Worm (Caenorhabditis elegans): ENCODE data around the gene ctns-1.

ctns-1 gene

DNA sequence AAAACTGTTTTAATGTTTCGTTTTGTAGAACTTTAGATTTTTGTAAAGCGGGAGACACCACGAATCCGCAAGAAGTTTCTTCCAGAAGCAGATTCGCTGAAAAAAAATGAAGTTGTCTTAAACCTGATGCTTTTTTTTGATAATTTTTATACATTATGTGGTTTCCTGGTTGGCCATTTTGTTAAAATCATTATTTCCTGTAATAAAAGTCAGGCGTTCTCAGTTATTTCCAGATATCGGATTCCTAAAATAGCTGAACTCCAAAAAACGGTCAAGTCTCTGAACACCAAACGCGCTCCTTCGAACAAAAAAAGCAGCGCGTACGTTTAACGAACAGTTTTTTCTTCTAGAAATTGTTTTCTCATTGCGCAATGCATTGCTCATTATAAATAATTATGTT lies 661 bp upstream of the ctns-1 start:
- no peak for TF ChIP-seq syd-9 (tag; optimal IDR thresholded peaks at IDR 0.05)
- TF ChIP-seq Y22D7AL.16 (tag; optimal IDR thresholded peaks at IDR 0.05), result no peak
- TF ChIP-seq ceh-30 (tag; optimal IDR thresholded peaks at IDR 0.05), result no peak
- TF ChIP-seq C08G9.2 (tag; optimal IDR thresholded peaks at IDR 0.05), result peak; percentile 86
- TF ChIP-seq nfya-1 (tag; optimal IDR thresholded peaks at IDR 0.05), result no peak
- TF ChIP-seq ref-2 (tag; optimal IDR thresholded peaks at IDR 0.05), result peak; percentile 65
- no peak for TF ChIP-seq nhr-11 (tag; optimal IDR thresholded peaks at IDR 0.05)
- TF ChIP-seq elt-2 (tag; optimal IDR thresholded peaks at IDR 0.05), result peak; percentile 59
- TF ChIP-seq zip-5 (tag; optimal IDR thresholded peaks at IDR 0.05), result peak; percentile 92
- no peak for TF ChIP-seq hlh-15 (tag; optimal IDR thresholded peaks at IDR 0.05)
- peak; percentile 64 for TF ChIP-seq ahr-1 (tag; optimal IDR thresholded peaks at IDR 0.05)
- TF ChIP-seq mec-3 (tag; optimal IDR thresholded peaks at IDR 0.05; ENCODE audit: borderline replicate concordance), result peak; percentile 71
- TF ChIP-seq ceh-14 (tag; optimal IDR thresholded peaks at IDR 0.05), result peak; percentile 72
- TF ChIP-seq nhr-232 (tag; optimal IDR thresholded peaks at IDR 0.05), result no peak
- TF ChIP-seq ets-4 (tag; optimal IDR thresholded peaks at IDR 0.05), result peak; percentile 76
- no peak for TF ChIP-seq K02D7.2 (tag; optimal IDR thresholded peaks at IDR 0.05)
- no peak for TF ChIP-seq npax-4 (tag; optimal IDR thresholded peaks at IDR 0.05)
- TF ChIP-seq ztf-16 (tag; optimal IDR thresholded peaks at IDR 0.05), result peak; percentile 28
- no peak for TF ChIP-seq ceh-9 (tag; optimal IDR thresholded peaks at IDR 0.05)
- no peak for TF ChIP-seq fkh-6 (tag; optimal IDR thresholded peaks at IDR 0.05)
- peak; percentile 19 for TF ChIP-seq ceh-34 (tag; optimal IDR thresholded peaks at IDR 0.05)
- TF ChIP-seq sdc-2 (tag; optimal IDR thresholded peaks at IDR 0.05), result no peak
- TF ChIP-seq ceh-48 (tag; optimal IDR thresholded peaks at IDR 0.05), result no peak
- TF ChIP-seq unc-42 (tag; optimal IDR thresholded peaks at IDR 0.05), result peak; percentile 42
- no peak for TF ChIP-seq odd-2 (tag; optimal IDR thresholded peaks at IDR 0.05)
- TF ChIP-seq eyg-1 (tag; optimal IDR thresholded peaks at IDR 0.05), result no peak
- peak; percentile 64 for TF ChIP-seq rnt-1 (tag; optimal IDR thresholded peaks at IDR 0.05)
- peak; percentile 87 for TF ChIP-seq tbx-2 (tag; optimal IDR thresholded peaks at IDR 0.05)
- no peak for TF ChIP-seq T23F11.4 (GFP tag; optimal IDR thresholded peaks at IDR 0.05)
- no peak for TF ChIP-seq ttx-3 (tag; optimal IDR thresholded peaks at IDR 0.05)
- TF ChIP-seq hlh-8 (tag; optimal IDR thresholded peaks at IDR 0.05), result peak; percentile 46
- TF ChIP-seq ceh-6 (GFP tag; optimal IDR thresholded peaks at IDR 0.05), result no peak
- peak; percentile 66 for TF ChIP-seq F13H6.1 (tag; optimal IDR thresholded peaks at IDR 0.05)
- peak; percentile 79 for TF ChIP-seq lim-6 (tag; optimal IDR thresholded peaks at IDR 0.05)
- TF ChIP-seq pqm-1 (tag; optimal IDR thresholded peaks at IDR 0.05), result peak; percentile 68
- TF ChIP-seq ceh-19 (GFP tag; optimal IDR thresholded peaks at IDR 0.05), result no peak
- TF ChIP-seq dmd-4 (tag; optimal IDR thresholded peaks at IDR 0.05; ENCODE audit: borderline replicate concordance), result no peak
- TF ChIP-seq ceh-2 (tag; optimal IDR thresholded peaks at IDR 0.05), result peak; percentile 81
- TF ChIP-seq ceh-45 (GFP tag; IDR thresholded peaks at IDR 0.05), result no peak
- TF ChIP-seq pag-3 (tag; optimal IDR thresholded peaks at IDR 0.05; ENCODE audit: borderline replicate concordance), result no peak
- peak; percentile 93 for TF ChIP-seq ceh-31 (tag; optimal IDR thresholded peaks at IDR 0.05)
- peak; percentile 83 for TF ChIP-seq fax-1 (tag; optimal IDR thresholded peaks at IDR 0.05)
- no peak for TF ChIP-seq ceh-22 (tag; optimal IDR thresholded peaks at IDR 0.05)
- TF ChIP-seq pat-9 (tag; optimal IDR thresholded peaks at IDR 0.05), result no peak
- peak; percentile 77 for TF ChIP-seq tbx-7 (tag; optimal IDR thresholded peaks at IDR 0.05)
- TF ChIP-seq madf-2 (tag; optimal IDR thresholded peaks at IDR 0.05), result no peak
- TF ChIP-seq unc-3 (GFP tag; conservative IDR thresholded peaks at IDR 0.05), result no peak
- TF ChIP-seq unc-3 (tag; optimal IDR thresholded peaks at IDR 0.05), result peak; percentile 28

All from whole organism, late embryonic.